Fruit fly (Drosophila melanogaster): ENCODE data around the gene RpS4.

- TF ChIP-seq CTCF (optimal IDR thresholded peaks at IDR 0.05) (no peak), CG8478 (optimal IDR thresholded peaks at IDR 0.05) (no peak)
Measured at dm6 chr3L:13064935-13065334, 23.4 kb downstream of the RpS4 start.

Measured in S2 (cell line).